Worm (Caenorhabditis elegans): Measurements from ENCODE around the gene K07C11.10.

Gene K07C11.10

DNA sequence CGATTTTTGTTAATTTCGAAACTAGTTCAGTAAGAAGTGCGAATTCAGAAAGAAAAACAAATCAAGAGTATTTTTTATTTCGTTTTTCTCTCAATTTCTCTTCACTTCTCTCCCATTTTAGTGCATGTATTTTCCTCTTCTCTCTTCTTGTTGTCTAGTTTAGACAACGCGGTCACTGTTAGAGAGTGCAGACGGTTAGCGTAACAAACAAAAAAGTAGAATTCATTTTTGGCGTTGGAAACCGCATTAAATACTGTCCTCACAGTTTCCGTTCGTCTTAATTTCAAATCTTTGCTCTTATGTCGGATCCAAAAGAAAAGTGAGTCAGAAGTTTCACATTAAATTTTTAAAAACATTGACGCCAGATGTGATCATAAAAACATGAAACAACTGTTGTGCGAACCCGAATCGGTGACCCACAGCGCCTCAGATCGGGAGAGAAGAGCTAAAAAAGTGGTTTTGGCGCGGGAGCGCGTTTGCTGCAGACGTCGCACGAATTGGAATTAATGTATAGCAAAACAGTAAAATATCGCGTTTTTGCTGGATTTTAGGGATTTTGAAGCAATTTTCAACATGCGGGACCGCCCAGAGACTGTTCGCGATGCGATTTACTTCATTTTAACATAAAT is 47.7 kb downstream of the K07C11.10 start, which contains the start of gene srp-7 (continued):
- no peak for TF ChIP-seq snpc-1.1 (tag; optimal IDR thresholded peaks at IDR 0.05; ENCODE audit: insufficient read depth)
- TF ChIP-seq unc-130 (GFP tag; optimal IDR thresholded peaks at IDR 0.05) = no peak
- no peak for TF ChIP-seq F55B11.4 (tag; optimal IDR thresholded peaks at IDR 0.05; ENCODE audit: borderline replicate concordance, insufficient read depth)
- TF ChIP-seq mel-28 (tag; optimal IDR thresholded peaks at IDR 0.05; ENCODE audit: borderline replicate concordance) = no peak
- 0 out of 2 replicates have a peak, but pooled peaks have one; percentile 20 for TF ChIP-seq C06A6.2 (GFP tag; conservative IDR thresholded peaks at IDR 0.05)
- TF ChIP-seq cebp-1 (GFP tag; IDR thresholded peaks at IDR 0.05) = peak; percentile 75
- no peak for TF ChIP-seq cebp-1 (tag; optimal IDR thresholded peaks at IDR 0.05)
- TF ChIP-seq D2030.7 (GFP tag; IDR thresholded peaks at IDR 0.05) = peak; percentile 47; the same call in 1 of the 2 replicates
- no peak for TF ChIP-seq egl-44 (GFP tag; IDR thresholded peaks at IDR 0.05)
- TF ChIP-seq hmg-1.2 (GFP tag; IDR thresholded peaks at IDR 0.05) = peak; percentile 70; the same call in 1 of the 2 replicates

DNA sequence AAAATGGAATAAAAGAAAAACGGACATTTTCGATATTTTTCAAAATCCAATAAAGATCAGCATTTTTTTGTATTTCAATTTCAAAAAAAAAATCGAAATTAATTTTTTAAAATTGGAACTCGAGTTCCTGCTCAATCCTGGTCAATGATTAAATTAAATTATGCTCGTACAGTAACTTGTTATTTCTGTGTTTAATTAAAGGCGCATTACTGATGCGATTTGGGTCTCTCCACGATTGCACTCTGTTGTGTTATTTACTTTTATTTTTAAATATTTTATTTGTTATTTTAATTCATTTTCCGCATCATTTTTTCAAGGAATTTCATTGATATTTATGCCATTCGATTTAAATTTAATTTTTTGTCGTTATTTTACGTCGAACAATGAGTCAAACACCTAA is 48.4 kb downstream of the K07C11.10 start:
- TF ChIP-seq somi-1 (GFP tag; optimal IDR thresholded peaks at IDR 0.05) (no peak), madf-8 (GFP tag; conservative IDR thresholded peaks at IDR 0.05) (peak; percentile 43; the same call in 1 of the 2 replicates), hsf-1 (GFP tag; IDR thresholded peaks at IDR 0.05) (0 out of 2 replicates have a peak, but pooled peaks have one; percentile 25), lsl-1 (GFP tag; optimal IDR thresholded peaks at IDR 0.05) (peak; percentile 83), xnd-1 (tag; optimal IDR thresholded peaks at IDR 0.05) (peak; percentile 1), F33H1.4 (GFP tag; IDR thresholded peaks at IDR 0.05) (peak; percentile 79), him-1 (tag; optimal IDR thresholded peaks at IDR 0.05) (no peak), athp-1 (tag; optimal IDR thresholded peaks at IDR 0.05) (no peak)

DNA sequence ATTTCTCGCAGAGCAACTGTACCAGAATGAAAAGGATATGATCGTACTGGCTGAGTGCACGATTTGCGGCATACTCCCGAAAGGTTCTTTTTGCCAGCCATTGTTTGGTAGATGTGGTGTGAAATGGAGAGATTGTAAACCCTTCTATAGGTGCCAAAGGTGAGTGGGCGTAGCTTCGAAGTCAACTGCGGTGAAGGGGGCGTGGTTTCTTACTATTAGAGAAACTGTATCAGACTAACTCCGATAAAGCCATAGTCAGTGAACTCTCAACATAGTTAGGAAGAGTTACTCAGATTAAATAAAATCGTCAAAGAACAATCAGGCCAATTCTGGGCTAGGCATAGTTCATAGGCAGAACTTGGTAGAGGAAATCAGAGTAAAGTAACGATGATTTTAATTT is 49.4 kb downstream of the K07C11.10 start, which contains the start of gene F20D6.9:
TSS of gene F20D6.9 (minus strand) at position 101 of the 400 bp plus-strand sequence.
- TF ChIP-seq mes-4 (tag; optimal IDR thresholded peaks at IDR 0.05) = no peak

Data from whole organism, young adult.